Fruit fly (Drosophila melanogaster) whole organism, embryonic: ENCODE measurements around the gene CG14212.

Source experiments
- Atf6 ChIP-seq: fragments of 200-800 bp; sonication (Bioruptor generic); IDR thresholded peaks from 2 replicates; pipeline ENCODE4 v1.3.6; 2022; ENCODE audit warnings: missing biosample characterization, missing genetic modification characterization
- Bgb ChIP-seq: fragments of 200-800 bp; sonication (Bioruptor generic); IDR thresholded peaks from 2 replicates; pipeline ENCODE4 v1.3.6; 2022; ENCODE audit warnings: missing biosample characterization, missing genetic modification characterization; ENCODE audit not compliant: partially characterized antibody
- CG10565 ChIP-seq: fragments of 200-800 bp; sonication (Bioruptor generic); optimal IDR thresholded peaks from 3 replicates; lab custom pipeline; 2016; ENCODE audit warnings: missing biosample characterization, mild to moderate bottlenecking, missing genetic modification characterization
- CG11085 ChIP-seq: fragments of 200-800 bp; sonication (Bioruptor generic); IDR thresholded peaks from 2 replicates; pipeline ENCODE4 v1.3.6; 2022; ENCODE audit warnings: missing biosample characterization, missing genetic modification characterization
- CG11247 ChIP-seq: fragments of 200-800 bp; sonication (Bioruptor generic); IDR thresholded peaks from 2 replicates; pipeline ENCODE4 v1.3.6; 2022; ENCODE audit warnings: missing biosample characterization, missing genetic modification characterization
- CG11456 ChIP-seq: fragments of 200-800 bp; sonication (Bioruptor generic); IDR thresholded peaks from 3 replicates; pipeline ENCODE4 v1.3.6; 2022; ENCODE audit warnings: missing biosample characterization, missing genetic modification characterization
- CG11695 ChIP-seq: fragments of 200-800 bp; sonication (Bioruptor generic); IDR thresholded peaks from 3 replicates; pipeline ENCODE4 v1.3.6; 2022; ENCODE audit warnings: missing biosample characterization, missing genetic modification characterization
- CG11696 ChIP-seq: fragments of 200-800 bp; sonication (Bioruptor generic); IDR thresholded peaks from 2 replicates; pipeline ENCODE4 v1.3.6; 2022; ENCODE audit warnings: missing biosample characterization, missing genetic modification characterization
- CG12104 ChIP-seq: fragments of 200-800 bp; sonication (Bioruptor generic); optimal IDR thresholded peaks from 3 replicates; lab custom pipeline; 2016; ENCODE audit warnings: missing biosample characterization, missing genetic modification characterization
- CG12299 ChIP-seq: fragments of 200-800 bp; sonication (Bioruptor generic); optimal IDR thresholded peaks from 2 replicates; lab custom pipeline; 2018; ENCODE audit warnings: missing biosample characterization, mild to moderate bottlenecking, missing genetic modification characterization
- CG15479 ChIP-seq: fragments of 200-800 bp; sonication (Bioruptor generic); optimal IDR thresholded peaks from 3 replicates; lab custom pipeline; 2019; ENCODE audit warnings: missing biosample characterization, mild to moderate bottlenecking, missing genetic modification characterization, moderate library complexity
- CG1647 ChIP-seq: fragments of 200-800 bp; sonication (Bioruptor generic); optimal IDR thresholded peaks from 3 replicates; lab custom pipeline; 2016; ENCODE audit warnings: missing biosample characterization, missing genetic modification characterization
- CG18011 ChIP-seq: fragments of 200-800 bp; sonication (Bioruptor generic); optimal IDR thresholded peaks from 2 replicates; lab custom pipeline; 2017; ENCODE audit warnings: missing biosample characterization, missing genetic modification characterization, mild to moderate bottlenecking, moderate library complexity, missing genotype
- CG18476 ChIP-seq: fragments of 200-800 bp; sonication (Bioruptor generic); optimal IDR thresholded peaks from 2 replicates; lab custom pipeline; 2016; ENCODE audit warnings: missing biosample characterization, mild to moderate bottlenecking, missing genetic modification characterization
- CG3407 ChIP-seq: fragments of 200-800 bp; sonication (Bioruptor generic); optimal IDR thresholded peaks from 2 replicates; lab custom pipeline; 2018; ENCODE audit warnings: missing biosample characterization, mild to moderate bottlenecking, missing genetic modification characterization
- CG42726 ChIP-seq: fragments of 200-800 bp; sonication (Bioruptor generic); IDR thresholded peaks from 2 replicates; pipeline ENCODE4 v1.3.6; 2022; ENCODE audit warnings: missing biosample characterization, missing genetic modification characterization; ENCODE audit not compliant: partially characterized antibody
- CG5245 ChIP-seq: fragments of 200-800 bp; sonication (Bioruptor generic); optimal IDR thresholded peaks from 3 replicates; lab custom pipeline; 2016; ENCODE audit warnings: missing biosample characterization, missing genetic modification characterization
- CG6654 ChIP-seq: fragments of 200-800 bp; sonication (Bioruptor generic); optimal IDR thresholded peaks from 2 replicates; lab custom pipeline; 2017; ENCODE audit warnings: missing biosample characterization, mild to moderate bottlenecking, missing genetic modification characterization
- CG7271 ChIP-seq: fragments of 200-800 bp; sonication (Bioruptor generic); optimal IDR thresholded peaks from 2 replicates; lab custom pipeline; 2018; ENCODE audit warnings: missing biosample characterization, mild to moderate bottlenecking, missing genetic modification characterization, moderate library complexity
- Camta ChIP-seq: fragments of 200-800 bp; sonication (Bioruptor generic); optimal IDR thresholded peaks from 2 replicates; lab custom pipeline; 2016; ENCODE audit warnings: missing biosample characterization, missing genetic modification characterization
- Dek ChIP-seq: fragments of 200-800 bp; sonication (Bioruptor generic); optimal IDR thresholded peaks from 3 replicates; lab custom pipeline; 2019; ENCODE audit warnings: missing biosample characterization, mild to moderate bottlenecking, missing genetic modification characterization, moderate library complexity
- Drgx ChIP-seq: fragments of 200-800 bp; sonication (Bioruptor generic); IDR thresholded peaks from 2 replicates; pipeline ENCODE4 v1.3.6; 2022; ENCODE audit warnings: missing biosample characterization, missing genetic modification characterization
- GATAe ChIP-seq: fragments of 200-800 bp; sonication (Bioruptor generic); conservative IDR thresholded peaks from 2 replicates; pipeline ENCODE4 v1.3.6; 2022; ENCODE audit warnings: missing biosample characterization, missing genetic modification characterization
- Gug ChIP-seq: fragments of 200-800 bp; sonication (Bioruptor generic); IDR thresholded peaks from 4 replicates; pipeline ENCODE4 v1.3.6; 2022; ENCODE audit warnings: missing biosample characterization, missing genetic modification characterization
- HHEX ChIP-seq: fragments of 200-800 bp; sonication (Bioruptor generic); optimal IDR thresholded peaks from 3 replicates; lab custom pipeline; 2017; ENCODE audit warnings: missing biosample characterization, mild to moderate bottlenecking, missing genetic modification characterization, missing genetic modification reagents
- Hmx ChIP-seq: fragments of 200-800 bp; sonication (Bioruptor generic); optimal IDR thresholded peaks from 2 replicates; lab custom pipeline; 2016; ENCODE audit warnings: missing biosample characterization, missing genetic modification characterization
- Lim3 ChIP-seq: fragments of 200-800 bp; sonication (Bioruptor generic); IDR thresholded peaks from 2 replicates; pipeline ENCODE4 v1.3.6; 2022; ENCODE audit warnings: missing biosample characterization, missing genetic modification characterization
- Mrtf ChIP-seq: fragments of 200-800 bp; sonication (Bioruptor generic); IDR thresholded peaks from 3 replicates; pipeline ENCODE4 v1.3.6; 2022; ENCODE audit warnings: missing biosample characterization, missing genetic modification characterization
- Pdp1 ChIP-seq, 2 experiments: fragments of 200-800 bp; sonication (Bioruptor generic); optimal IDR thresholded peaks; 3 replicates each; lab custom pipeline; 2016; ENCODE audit warnings: missing biosample characterization in 2 of 2, missing genetic modification characterization in 2 of 2, mild to moderate bottlenecking in 1 of 2, moderate library complexity in 1 of 2
- bigmax ChIP-seq: fragments of 200-800 bp; sonication (Bioruptor generic); optimal IDR thresholded peaks from 2 replicates; lab custom pipeline; 2018; ENCODE audit warnings: missing biosample characterization, mild to moderate bottlenecking, missing genetic modification characterization
- cg ChIP-seq: fragments of 200-800 bp; sonication (Bioruptor generic); optimal IDR thresholded peaks from 3 replicates; lab custom pipeline; 2019; ENCODE audit warnings: missing biosample characterization, mild to moderate bottlenecking, missing genetic modification characterization, moderate library complexity
- chif ChIP-seq, 2 experiments: fragments of 200-800 bp; sonication (Bioruptor generic); optimal IDR thresholded peaks; 3 replicates each; lab custom pipeline; 2016; ENCODE audit warnings: missing biosample characterization in 2 of 2, missing genetic modification characterization in 2 of 2
- ci ChIP-seq: fragments of 200-800 bp; sonication (Bioruptor generic); IDR thresholded peaks from 3 replicates; pipeline ENCODE4 v1.3.6; 2022; ENCODE audit warnings: missing biosample characterization, missing genetic modification characterization
- danr ChIP-seq: fragments of 200-800 bp; sonication (Bioruptor generic); IDR thresholded peaks from 2 replicates; pipeline ENCODE4 v1.3.6; 2022; ENCODE audit warnings: missing biosample characterization, missing genetic modification characterization
- dmrt11E ChIP-seq: fragments of 200-800 bp; sonication (Bioruptor generic); optimal IDR thresholded peaks from 3 replicates; lab custom pipeline; 2018; ENCODE audit warnings: missing biosample characterization, mild to moderate bottlenecking, missing genetic modification characterization, moderate library complexity
- insv ChIP-seq, 2 experiments: fragments of 200-800 bp; sonication (Bioruptor generic); optimal IDR thresholded peaks; 3 replicates each; lab custom pipeline; 2016 to 2018; ENCODE audit warnings: missing biosample characterization in 2 of 2, missing genetic modification characterization in 2 of 2
- jumu ChIP-seq: fragments of 200-800 bp; sonication (Bioruptor generic); optimal IDR thresholded peaks from 3 replicates; lab custom pipeline; 2016; ENCODE audit warnings: missing biosample characterization, missing genetic modification characterization
- kni ChIP-seq: fragments of 200-800 bp; sonication (Bioruptor generic); optimal IDR thresholded peaks from 3 replicates; lab custom pipeline; 2017; ENCODE audit warnings: mild to moderate bottlenecking, missing biosample characterization, missing genetic modification reagents, missing genetic modification characterization
- nom ChIP-seq: fragments of 200-800 bp; sonication (Bioruptor generic); optimal IDR thresholded peaks from 2 replicates; lab custom pipeline; 2017; ENCODE audit warnings: missing biosample characterization, missing genetic modification characterization, mild to moderate bottlenecking, moderate library complexity, missing genetic modification reagents
- onecut ChIP-seq: fragments of 200-800 bp; sonication (Bioruptor generic); IDR thresholded peaks from 2 replicates; pipeline ENCODE4 v1.3.6; 2022; ENCODE audit warnings: missing biosample characterization, missing genetic modification characterization
- p53 ChIP-seq: fragments of 200-800 bp; sonication (Bioruptor generic); optimal IDR thresholded peaks from 2 replicates; lab custom pipeline; 2016; ENCODE audit warnings: missing biosample characterization, missing genetic modification characterization
- run ChIP-seq: fragments of 200-800 bp; sonication (Bioruptor generic); optimal IDR thresholded peaks from 3 replicates; lab custom pipeline; 2018; ENCODE audit warnings: missing biosample characterization, mild to moderate bottlenecking, missing genetic modification characterization
- sqz ChIP-seq: fragments of 200-800 bp; sonication (Bioruptor generic); optimal IDR thresholded peaks from 3 replicates; lab custom pipeline; 2018; ENCODE audit warnings: missing biosample characterization, mild to moderate bottlenecking, missing genetic modification characterization
- sr ChIP-seq: fragments of 200-800 bp; sonication (Bioruptor generic); IDR thresholded peaks from 3 replicates; pipeline ENCODE4 v1.3.6; 2022; ENCODE audit warnings: missing biosample characterization, missing genetic modification characterization
- stc ChIP-seq: fragments of 200-800 bp; sonication (Bioruptor generic); IDR thresholded peaks from 2 replicates; pipeline ENCODE4 v1.3.6; 2022; ENCODE audit warnings: missing biosample characterization, missing genetic modification characterization
- tin ChIP-seq: fragments of 200-800 bp; sonication (Bioruptor generic); optimal IDR thresholded peaks from 3 replicates; lab custom pipeline; 2016; ENCODE audit warnings: missing biosample characterization, missing genetic modification characterization
- tx ChIP-seq: fragments of 200-800 bp; sonication (Bioruptor generic); optimal IDR thresholded peaks from 2 replicates; lab custom pipeline; 2016; ENCODE audit warnings: missing biosample characterization, missing genetic modification characterization
- wor ChIP-seq: fragments of 200-800 bp; sonication (Bioruptor generic); IDR thresholded peaks from 2 replicates; pipeline ENCODE4 v1.3.6; 2022; ENCODE audit warnings: missing biosample characterization, missing genetic modification characterization
- yki ChIP-seq: fragments of >200 bp; optimal IDR thresholded peaks from 3 replicates; lab custom pipeline; 2018
- zen ChIP-seq: fragments of 200-800 bp; sonication (Bioruptor generic); optimal IDR thresholded peaks from 3 replicates; lab custom pipeline; 2018; ENCODE audit warnings: missing biosample characterization, mild to moderate bottlenecking, missing genetic modification characterization, moderate library complexity
- zf30C ChIP-seq: fragments of 200-800 bp; sonication (Bioruptor generic); optimal IDR thresholded peaks from 3 replicates; lab custom pipeline; 2018; ENCODE audit warnings: missing biosample characterization, mild to moderate bottlenecking, missing genetic modification characterization

Gene CG14212

DNA sequence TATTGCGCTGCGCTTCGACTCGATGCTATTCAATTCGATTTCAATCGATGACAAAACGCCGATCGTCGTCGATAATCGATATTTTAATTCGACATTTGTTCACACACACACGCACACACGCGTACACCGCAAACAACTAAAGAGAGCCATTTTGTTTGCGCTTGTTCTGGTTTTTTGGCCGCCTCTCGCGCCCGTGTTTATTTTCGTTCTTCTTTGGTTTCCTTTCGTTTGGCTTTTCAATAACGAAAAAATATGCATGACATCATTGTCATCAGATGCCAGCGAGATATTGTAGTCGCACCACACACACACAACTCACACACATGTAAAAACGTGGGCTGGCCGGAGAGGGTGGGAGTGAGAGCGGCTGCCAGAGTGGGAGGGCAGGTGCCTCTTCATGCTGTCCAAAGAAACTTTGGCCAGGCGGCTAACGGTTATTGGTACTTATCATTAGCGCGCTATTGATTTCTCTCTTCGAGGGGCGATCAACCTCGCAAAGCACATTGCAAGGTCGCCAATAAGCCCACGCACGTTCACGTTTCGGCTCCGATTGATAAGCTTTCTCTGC lies 17.4 kb upstream of the CG14212 start (continued):
- TF ChIP-seq run (no peak), CG18011 (GFP tag; lab: Kevin White, UChicago) (no peak), CG7271 (tag; lab: Kevin White, UChicago) (no peak), sr (GFP tag; lab: Robert Waterston, UW) (0 out of 3 replicates have a peak, but pooled peaks have one; percentile 36), zf30C (GFP tag; lab: Kevin White, UChicago) (peak; percentile 31), tx (no peak), CG18476 (GFP tag; lab: Kevin White, UChicago) (no peak), stc (GFP tag; lab: Robert Waterston, UW) (no peak; the same call in 1 of the 2 replicates), Lim3 (GFP tag; lab: Robert Waterston, UW) (no peak), bigmax (GFP tag; lab: Kevin White, UChicago) (no peak), Camta (GFP tag; lab: Kevin White, UChicago) (no peak), CG12299 (no peak), Bgb (GFP tag; lab: Robert Waterston, UW) (peak; percentile 48; the same call in 1 of the 2 replicates), tin (no peak), CG1647 (no peak), CG5245 (GFP tag; lab: Kevin White, UChicago) (no peak), CG11696 (GFP tag; lab: Robert Waterston, UW) (no peak), Gug (no peak), wor (GFP tag; lab: Robert Waterston, UW) (no peak), GATAe (GFP tag; lab: Robert Waterston, UW) (no peak), CG15479 (GFP tag; lab: Kevin White, UChicago) (no peak), CG3407 (GFP tag; lab: Kevin White, UChicago) (no peak), insv (GFP tag; optimal IDR thresholded peaks at IDR 0.05; lab: Kevin White, UChicago) (no peak), nom (GFP tag; lab: Kevin White, UChicago) (peak; percentile 26), CG11247 (no peak), HHEX (no peak), jumu (no peak), dmrt11E (tag; lab: Kevin White, UChicago) (no peak), CG11695 (no peak), kni (GFP tag; lab: Kevin White, UChicago) (peak; percentile 82), CG11085 (no peak), CG10565 (GFP tag; lab: Kevin White, UChicago) (no peak), Drgx (GFP tag; lab: Robert Waterston, UW) (no peak), p53 (peak; percentile 30), CG11456 (GFP tag; lab: Robert Waterston, UW) (no peak), zen (tag; lab: Kevin White, UChicago) (no peak), yki (lab: Kevin White, UChicago) (no peak), CG12104 (GFP tag; lab: Kevin White, UChicago) (no peak), danr (GFP tag; lab: Robert Waterston, UW) (no peak), ci (GFP tag; lab: Robert Waterston, UW) (0 out of 3 replicates have a peak, but pooled peaks have one; percentile 52), CG42726 (GFP tag; lab: Robert Waterston, UW) (no peak), sqz (GFP tag; lab: Kevin White, UChicago) (no peak), Pdp1 (GFP tag; optimal IDR thresholded peaks at IDR 0.05; lab: Kevin White, UChicago) (peak in 1 of 2 experiments; percentile 43), Hmx (GFP tag; lab: Kevin White, UChicago) (no peak), cg (peak; percentile 85), CG6654 (GFP tag; lab: Kevin White, UChicago) (no peak), Dek (no peak), chif (GFP tag; optimal IDR thresholded peaks at IDR 0.05; lab: Kevin White, UChicago) (no peak), onecut (peak; percentile 20; the same call in 1 of the 2 replicates), Atf6 (GFP tag; lab: Robert Waterston, UW) (no peak), Mrtf (GFP tag; lab: Robert Waterston, UW) (no peak)
